Worm (Caenorhabditis elegans): ENCODE measurements around the gene mct-5.

Gene mct-5

ce11 chrII:7050021-7050722, 48.2 kb downstream of the mct-5 start, which contains the start of the genes tcer-1 and ZK1127.5:
TSS of gene tcer-1 (minus strand) at chrII:7050071.
TSS of gene ZK1127.5 (plus strand) at chrII:7050672.
- TF ChIP-seq skn-1 (tag; optimal IDR thresholded peaks at IDR 0.05) (no peak), lsy-12 (tag; optimal IDR thresholded peaks at IDR 0.05) (no peak), ztf-11 (tag; optimal IDR thresholded peaks at IDR 0.05) (no peak), nhr-28 (tag; optimal IDR thresholded peaks at IDR 0.05) (no peak), pha-4 (tag; optimal IDR thresholded peaks at IDR 0.05) (peak; percentile 83), aly-2 (tag; optimal IDR thresholded peaks at IDR 0.05) (no peak), egl-5 (tag; optimal IDR thresholded peaks at IDR 0.05) (peak; percentile 53), fkh-2 (tag; optimal IDR thresholded peaks at IDR 0.05) (no peak), ama-1 (optimal IDR thresholded peaks at IDR 0.05) (no peak), lin-39 (tag; optimal IDR thresholded peaks at IDR 0.05) (peak; percentile 20), mdl-1 (tag; optimal IDR thresholded peaks at IDR 0.05) (no peak), nhr-237 (tag; optimal IDR thresholded peaks at IDR 0.05) (no peak), mml-1 (tag; optimal IDR thresholded peaks at IDR 0.05) (no peak), elt-3 (tag; optimal IDR thresholded peaks at IDR 0.05) (no peak), tbx-2 (tag; optimal IDR thresholded peaks at IDR 0.05) (no peak), pqm-1 (tag; optimal IDR thresholded peaks at IDR 0.05) (peak; percentile 21), nfya-1 (tag; optimal IDR thresholded peaks at IDR 0.05; ENCODE audit: insufficient read depth) (peak; percentile 74), sea-2 (GFP tag; optimal IDR thresholded peaks at IDR 0.05) (no peak), elt-1 (tag; optimal IDR thresholded peaks at IDR 0.05) (no peak), nhr-12 (tag; optimal IDR thresholded peaks at IDR 0.05) (no peak), nhr-67 (tag; optimal IDR thresholded peaks at IDR 0.05) (no peak), nhr-76 (tag; optimal IDR thresholded peaks at IDR 0.05) (no peak), ceh-28 (tag; optimal IDR thresholded peaks at IDR 0.05) (no peak), ZK546.5 (tag; optimal IDR thresholded peaks at IDR 0.05) (no peak), snpc-4 (tag; optimal IDR thresholded peaks at IDR 0.05) (peak; percentile 64), daf-12 (tag; optimal IDR thresholded peaks at IDR 0.05) (no peak), ceh-82 (tag; optimal IDR thresholded peaks at IDR 0.05) (no peak), ztf-4 (tag; optimal IDR thresholded peaks at IDR 0.05) (no peak), egl-27 (tag; optimal IDR thresholded peaks at IDR 0.05) (no peak), ceh-9 (tag; optimal IDR thresholded peaks at IDR 0.05) (no peak), nhr-43 (tag; optimal IDR thresholded peaks at IDR 0.05; ENCODE audit: poor library complexity, severe bottlenecking) (no peak), elt-2 (tag; optimal IDR thresholded peaks at IDR 0.05) (peak; percentile 37), nhr-77 (tag; optimal IDR thresholded peaks at IDR 0.05) (no peak), nhr-25 (tag; optimal IDR thresholded peaks at IDR 0.05) (peak; percentile 25), unc-39 (tag; optimal IDR thresholded peaks at IDR 0.05) (no peak), eor-1 (tag; optimal IDR thresholded peaks at IDR 0.05) (no peak), jun-1 (tag; optimal IDR thresholded peaks at IDR 0.05) (no peak), zag-1 (tag; optimal IDR thresholded peaks at IDR 0.05) (no peak), lin-15B (tag; optimal IDR thresholded peaks at IDR 0.05) (peak; percentile 77), unc-62 (GFP tag; optimal IDR thresholded peaks at IDR 0.05) (no peak), fkh-10 (GFP tag; optimal IDR thresholded peaks at IDR 0.05) (no peak), ceh-16 (tag; optimal IDR thresholded peaks at IDR 0.05) (no peak), nhr-23 (tag; optimal IDR thresholded peaks at IDR 0.05) (peak; percentile 39), R02D3.7 (tag; optimal IDR thresholded peaks at IDR 0.05) (no peak), hmg-11 (tag; optimal IDR thresholded peaks at IDR 0.05) (peak; percentile 70)

- no peak for TF ChIP-seq ceh-9 (tag; optimal IDR thresholded peaks at IDR 0.05)
- TF ChIP-seq hmg-11 (tag; optimal IDR thresholded peaks at IDR 0.05) = no peak
- no peak for TF ChIP-seq ztf-4 (tag; optimal IDR thresholded peaks at IDR 0.05)
- no peak for TF ChIP-seq zag-1 (tag; optimal IDR thresholded peaks at IDR 0.05)
- TF ChIP-seq nhr-67 (tag; optimal IDR thresholded peaks at IDR 0.05) = no peak
- TF ChIP-seq nhr-43 (tag; optimal IDR thresholded peaks at IDR 0.05; ENCODE audit: poor library complexity, severe bottlenecking) = no peak
- no peak for TF ChIP-seq jun-1 (tag; optimal IDR thresholded peaks at IDR 0.05)
- no peak for TF ChIP-seq tbx-2 (tag; optimal IDR thresholded peaks at IDR 0.05)
- TF ChIP-seq egl-27 (tag; optimal IDR thresholded peaks at IDR 0.05) = no peak
- TF ChIP-seq ama-1 (optimal IDR thresholded peaks at IDR 0.05) = no peak
- TF ChIP-seq ZK546.5 (tag; optimal IDR thresholded peaks at IDR 0.05) = no peak
These were observed 48.9 kb downstream of the mct-5 start for ce11 chrII:7049470-7049869.
